Fruit fly (Drosophila melanogaster): ENCODE measurements around the gene CG13066.
A peak's percentile ranks its signal among the peaks of the same experiment; 100 is the strongest.

The CG13066 gene

dm6 chr3L:16228659-16229205 is 44.0 kb upstream of the CG13066 start, which contains the start of gene Tmx3 (continued):
- TF ChIP-seq Atf-2 (GFP tag; optimal IDR thresholded peaks at IDR 0.05): peak; percentile 47
- TF ChIP-seq Rx (GFP tag; IDR thresholded peaks at IDR 0.05): peak; percentile 89
- TF ChIP-seq CG4424 (GFP tag; optimal IDR thresholded peaks at IDR 0.05): peak; percentile 87
- peak; percentile 32; the same call in 1 of the 3 replicates for TF ChIP-seq sr (GFP tag; IDR thresholded peaks at IDR 0.05)
- no peak for TF ChIP-seq Lpt (GFP tag; optimal IDR thresholded peaks at IDR 0.05)
- TF ChIP-seq Dip3 (GFP tag; optimal IDR thresholded peaks at IDR 0.05): peak; percentile 72
- TF ChIP-seq CG1529 (GFP tag; optimal IDR thresholded peaks at IDR 0.05): peak; percentile 21
- no peak for TF ChIP-seq Sin3A (optimal IDR thresholded peaks at IDR 0.05)
- peak; percentile 62 for TF ChIP-seq CG8944 (GFP tag; optimal IDR thresholded peaks at IDR 0.05)
- TF ChIP-seq CG15479 (GFP tag; optimal IDR thresholded peaks at IDR 0.05): no peak
- TF ChIP-seq CG14667 (GFP tag; IDR thresholded peaks at IDR 0.05): peak; percentile 86
- no peak for TF ChIP-seq BtbVII (GFP tag; optimal IDR thresholded peaks at IDR 0.05)
- peak; percentile 85 for TF ChIP-seq sd (tag; optimal IDR thresholded peaks at IDR 0.05)
- peak; percentile 83 for TF ChIP-seq Fer3 (tag; optimal IDR thresholded peaks at IDR 0.05)
- peak; percentile 50 for TF ChIP-seq ATbp (GFP tag; optimal IDR thresholded peaks at IDR 0.05)
- peak; percentile 83 for TF ChIP-seq CG32767 (GFP tag; IDR thresholded peaks at IDR 0.05)
- TF ChIP-seq ewg (GFP tag; optimal IDR thresholded peaks at IDR 0.05): peak; percentile 70
- TF ChIP-seq zen2 (GFP tag; IDR thresholded peaks at IDR 0.05; ENCODE audit: partially characterized antibody): no peak
- peak; percentile 87 for TF ChIP-seq Hmr (GFP tag; optimal IDR thresholded peaks at IDR 0.05)
- peak; percentile 88 for TF ChIP-seq Meics (GFP tag; optimal IDR thresholded peaks at IDR 0.05)
- TF ChIP-seq CG3838 (GFP tag; optimal IDR thresholded peaks at IDR 0.05): peak; percentile 70
- TF ChIP-seq MTF-1 (GFP tag; optimal IDR thresholded peaks at IDR 0.05; ENCODE audit: borderline replicate concordance): no peak
- TF ChIP-seq CTCF (GFP tag; optimal IDR thresholded peaks at IDR 0.05): no peak
- peak; percentile 82 for TF ChIP-seq CG3065 (GFP tag; optimal IDR thresholded peaks at IDR 0.05)
- peak; percentile 68 for TF ChIP-seq Ada2b (GFP tag; IDR thresholded peaks at IDR 0.05)
- peak; percentile 81 for TF ChIP-seq Usf (GFP tag; optimal IDR thresholded peaks at IDR 0.05)
- peak; percentile 95 for TF ChIP-seq vvl (GFP tag; IDR thresholded peaks at IDR 0.05)
- TF ChIP-seq CG6765 (GFP tag; optimal IDR thresholded peaks at IDR 0.05): peak; percentile 58
- no peak for TF ChIP-seq odd (GFP tag; optimal IDR thresholded peaks at IDR 0.05)
- peak; percentile 28 for TF ChIP-seq BEAF-32 (GFP tag; optimal IDR thresholded peaks at IDR 0.05)
- peak; percentile 71 for TF ChIP-seq tin (GFP tag; optimal IDR thresholded peaks at IDR 0.05)
- TF ChIP-seq Side (GFP tag; optimal IDR thresholded peaks at IDR 0.05): peak; percentile 10
- TF ChIP-seq CG15696 (tag; optimal IDR thresholded peaks at IDR 0.05): peak; percentile 89
- peak; percentile 94 for TF ChIP-seq CG14441 (GFP tag; IDR thresholded peaks at IDR 0.05)
- TF ChIP-seq sob (GFP tag; IDR thresholded peaks at IDR 0.05): peak; percentile 95
- no peak for TF ChIP-seq Gsc (GFP tag; IDR thresholded peaks at IDR 0.05)
- TF ChIP-seq Optix (GFP tag; IDR thresholded peaks at IDR 0.05): peak; percentile 68; the same call in 2 of the 3 replicates
- peak; percentile 74 for TF ChIP-seq CG3281 (GFP tag; optimal IDR thresholded peaks at IDR 0.05)
- peak; percentile 71 for TF ChIP-seq CG3407 (GFP tag; optimal IDR thresholded peaks at IDR 0.05)
- TF ChIP-seq Bgb (GFP tag; IDR thresholded peaks at IDR 0.05; ENCODE audit: partially characterized antibody): no peak
- no peak; the same call in 2 of the 3 replicates for TF ChIP-seq knrl (GFP tag; IDR thresholded peaks at IDR 0.05; ENCODE audit: partially characterized antibody)
- TF ChIP-seq row (GFP tag; IDR thresholded peaks at IDR 0.05): peak; percentile 94
- peak; percentile 55 for TF ChIP-seq pnt (GFP tag; optimal IDR thresholded peaks at IDR 0.05)
- no peak for TF ChIP-seq eyg (GFP tag; optimal IDR thresholded peaks at IDR 0.05)
- no peak for TF ChIP-seq salm (tag; optimal IDR thresholded peaks at IDR 0.05)
- 0 out of 2 replicates have a peak, but pooled peaks have one; percentile 50 for TF ChIP-seq sim (GFP tag; IDR thresholded peaks at IDR 0.05)
- peak; percentile 74 for TF ChIP-seq zfh2 (GFP tag; optimal IDR thresholded peaks at IDR 0.05)
- TF ChIP-seq CG17328 (GFP tag; IDR thresholded peaks at IDR 0.05): peak; percentile 89
- peak; percentile 90 for TF ChIP-seq sisA (GFP tag; IDR thresholded peaks at IDR 0.05)
- no peak for TF ChIP-seq Eip74EF (GFP tag; optimal IDR thresholded peaks at IDR 0.05)
- TF ChIP-seq danr (GFP tag; IDR thresholded peaks at IDR 0.05): peak; percentile 77
